Worm (Caenorhabditis elegans): ENCODE measurements around the gene M79.2.

Gene M79.2

DNA sequence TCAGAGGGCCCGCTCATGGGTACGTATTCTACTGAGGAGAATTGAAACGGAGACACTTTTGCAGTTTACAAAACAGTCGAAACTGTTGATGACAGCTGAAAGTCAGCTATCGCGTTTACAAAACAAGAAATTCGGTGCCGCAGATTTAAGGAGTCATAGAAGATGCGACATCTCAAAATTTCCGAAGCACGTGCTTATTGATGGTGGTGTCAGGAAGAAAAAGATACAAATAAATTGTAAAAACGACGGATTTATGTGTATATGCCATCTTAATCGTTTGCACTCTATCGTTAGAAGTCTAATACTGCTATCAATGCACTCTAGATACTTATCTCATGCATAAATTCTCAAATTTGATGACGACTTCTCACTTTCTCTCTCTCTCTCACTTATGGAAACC, 45.6 kb upstream of the M79.2 start, which contains the start of gene F13E6.2:
Gene F13E6.2, minus strand, starts transcription at position 101 of the 400 bp plus-strand sequence.
- TF ChIP-seq hlh-15 (tag; optimal IDR thresholded peaks at IDR 0.05) (no peak), pax-1 (tag; optimal IDR thresholded peaks at IDR 0.05) (no peak), sox-4 (tag; optimal IDR thresholded peaks at IDR 0.05) (no peak), hlh-6 (tag; optimal IDR thresholded peaks at IDR 0.05) (no peak), eyg-1 (tag; optimal IDR thresholded peaks at IDR 0.05) (no peak), ceh-34 (tag; optimal IDR thresholded peaks at IDR 0.05) (no peak), gmeb-2 (tag; optimal IDR thresholded peaks at IDR 0.05) (no peak), T23F11.4 (GFP tag; optimal IDR thresholded peaks at IDR 0.05) (no peak), hlh-30 (tag; optimal IDR thresholded peaks at IDR 0.05; ENCODE audit: insufficient read depth) (no peak), unc-55 (GFP tag; optimal IDR thresholded peaks at IDR 0.05) (no peak)

DNA sequence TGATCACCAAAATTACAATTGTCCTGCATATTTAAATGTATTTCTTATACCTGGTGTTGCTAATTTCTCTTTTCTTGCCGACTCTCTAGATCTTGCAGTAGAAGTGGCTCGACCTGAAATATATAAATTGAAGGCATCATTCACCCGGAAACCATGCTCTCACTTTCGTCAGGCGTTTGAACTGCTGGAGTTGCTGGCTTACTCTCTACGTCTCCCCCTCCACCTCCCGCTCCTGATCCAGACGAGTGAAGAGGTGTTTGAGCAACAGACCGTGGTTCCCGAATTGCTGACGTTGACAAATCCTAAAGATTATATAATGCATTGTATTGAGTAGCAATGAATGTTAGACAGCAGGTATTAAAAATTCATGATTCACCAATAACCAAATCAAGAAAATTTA, 41.6 kb upstream of the M79.2 start:
- TF ChIP-seq tbx-2 (tag; optimal IDR thresholded peaks at IDR 0.05) (no peak), ceh-48 (tag; optimal IDR thresholded peaks at IDR 0.05) (no peak), zip-5 (tag; optimal IDR thresholded peaks at IDR 0.05) (no peak), ref-2 (tag; optimal IDR thresholded peaks at IDR 0.05) (no peak), tbx-7 (tag; optimal IDR thresholded peaks at IDR 0.05) (no peak), pax-1 (tag; optimal IDR thresholded peaks at IDR 0.05) (no peak), sox-4 (tag; optimal IDR thresholded peaks at IDR 0.05) (no peak), ceh-31 (tag; optimal IDR thresholded peaks at IDR 0.05) (no peak), hlh-6 (tag; optimal IDR thresholded peaks at IDR 0.05) (no peak), gmeb-2 (tag; optimal IDR thresholded peaks at IDR 0.05) (no peak), fax-1 (tag; optimal IDR thresholded peaks at IDR 0.05) (no peak), ceh-2 (tag; optimal IDR thresholded peaks at IDR 0.05) (no peak), rnt-1 (tag; optimal IDR thresholded peaks at IDR 0.05) (no peak), dve-1 (tag; optimal IDR thresholded peaks at IDR 0.05) (no peak), nfya-1 (tag; optimal IDR thresholded peaks at IDR 0.05) (no peak)

ce11 chrX:10667424-10668291, 39.1 kb upstream of the M79.2 start:
- TF ChIP-seq sdc-2 (tag; optimal IDR thresholded peaks at IDR 0.05), result peak; percentile 97
- TF ChIP-seq ama-1 (optimal IDR thresholded peaks at IDR 0.05), result no peak

DNA sequence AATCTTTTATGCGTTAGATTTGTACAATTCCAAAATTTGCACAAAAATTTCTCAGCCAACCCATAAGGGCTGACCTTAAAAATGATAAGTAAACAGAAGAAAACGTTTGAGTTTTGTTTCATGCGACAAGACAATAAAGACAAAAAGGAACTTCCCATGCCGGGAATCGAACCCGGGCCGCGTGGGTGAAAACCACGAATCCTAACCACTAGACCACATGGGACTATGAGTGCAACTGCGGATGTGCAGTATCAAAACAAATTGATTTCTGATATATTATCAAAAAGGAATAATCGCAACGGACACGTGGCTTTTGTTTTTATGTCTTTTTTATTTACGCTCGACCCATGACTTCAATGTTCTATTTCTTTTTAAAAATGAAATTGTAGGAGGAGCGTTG, 38.3 kb upstream of the M79.2 start:
- TF ChIP-seq C08G9.2 (tag; optimal IDR thresholded peaks at IDR 0.05) (no peak), ama-1 (optimal IDR thresholded peaks at IDR 0.05) (no peak), eyg-1 (tag; optimal IDR thresholded peaks at IDR 0.05) (no peak), rnt-1 (tag; optimal IDR thresholded peaks at IDR 0.05) (no peak)

ce11 chrX:10664759-10665158, 36.2 kb upstream of the M79.2 start:
- TF ChIP-seq ztf-16 (tag; optimal IDR thresholded peaks at IDR 0.05) (no peak), npax-4 (tag; optimal IDR thresholded peaks at IDR 0.05) (no peak), F13H6.1 (tag; optimal IDR thresholded peaks at IDR 0.05) (no peak), pqm-1 (tag; optimal IDR thresholded peaks at IDR 0.05) (no peak), ttx-3 (tag; optimal IDR thresholded peaks at IDR 0.05) (no peak), dmd-4 (tag; optimal IDR thresholded peaks at IDR 0.05; ENCODE audit: borderline replicate concordance) (no peak), unc-3 (GFP tag; conservative IDR thresholded peaks at IDR 0.05) (no peak), unc-3 (tag; optimal IDR thresholded peaks at IDR 0.05) (no peak), mec-3 (tag; optimal IDR thresholded peaks at IDR 0.05; ENCODE audit: borderline replicate concordance) (no peak), ceh-6 (GFP tag; optimal IDR thresholded peaks at IDR 0.05) (no peak), ama-1 (optimal IDR thresholded peaks at IDR 0.05) (no peak), Y22D7AL.16 (tag; optimal IDR thresholded peaks at IDR 0.05) (no peak), hlh-6 (tag; optimal IDR thresholded peaks at IDR 0.05) (no peak)

Measured in whole organism, late embryonic.